Worm (Caenorhabditis elegans): ENCODE measurements around the gene C37H5.13.

DNA sequence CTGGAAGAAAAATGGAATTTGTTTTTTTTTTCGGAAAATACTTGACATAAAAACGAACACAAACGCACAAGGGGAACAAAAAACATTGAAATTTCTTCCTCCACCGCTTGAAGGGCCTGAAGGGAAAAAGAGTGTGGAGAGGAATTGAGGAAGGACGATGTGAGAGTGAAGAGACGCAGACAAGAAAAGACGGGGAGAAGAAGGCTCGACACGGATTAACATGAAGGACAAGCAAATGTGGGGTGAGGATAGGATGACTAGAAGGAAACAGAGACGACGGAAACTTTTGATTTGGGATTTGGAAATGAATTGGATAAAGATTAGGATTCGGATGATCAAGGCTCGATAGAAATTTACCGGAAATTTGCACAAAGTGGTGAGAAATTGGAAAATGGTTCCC is 2.2 kb downstream of the C37H5.13 start:
- no peak for TF ChIP-seq hmg-20 (GFP tag; IDR thresholded peaks at IDR 0.05)
- no peak for TF ChIP-seq ama-1 (optimal IDR thresholded peaks at IDR 0.05)
- no peak for TF ChIP-seq ama-1 (GFP tag; optimal IDR thresholded peaks at IDR 0.05)
- TF ChIP-seq nhr-90 (tag; optimal IDR thresholded peaks at IDR 0.05): no peak

Data from whole organism, young adult.